Worm (Caenorhabditis elegans) whole organism, mixed stage, embryonic: ENCODE measurements around the gene nkat-3.

Experiments
- lsy-2 ChIP-seq: fragments of 150-350 bp; optimal IDR thresholded peaks from 2 replicates; lab custom pipeline; 2014; ENCODE audit warnings: missing biosample characterization, missing genetic modification characterization

The nkat-3 gene

ce11 chrX:15492759-15493158 lies 51.2 kb downstream of the nkat-3 start (continued):
- TF ChIP-seq lsy-2 (tag; lab: Kevin White, UChicago), result peak; percentile 60
